Worm (Caenorhabditis elegans) whole organism, L1 larva: ENCODE measurements around the gene C24H12.4.

ENCODE experiments used
- C34B4.2 ChIP-seq: sonication (generic microtip); optimal IDR thresholded peaks from 2 replicates; lab custom pipeline; 2017; ENCODE audit warnings: mild to moderate bottlenecking, missing genetic modification characterization, missing compliant biosample characterization
- F16B12.6 ChIP-seq: fragments of 150-350 bp; optimal IDR thresholded peaks from 2 replicates; lab custom pipeline; 2014; ENCODE audit warnings: missing biosample characterization, missing genetic modification characterization
- aly-2 ChIP-seq: fragments of 150-350 bp; optimal IDR thresholded peaks from 2 replicates; lab custom pipeline; 2014; ENCODE audit warnings: missing biosample characterization, missing genetic modification characterization
- ama-1 ChIP-seq: fragments of 150-350 bp; optimal IDR thresholded peaks from 2 replicates; lab custom pipeline; 2014
- blmp-1 ChIP-seq: fragments of 150-350 bp; optimal IDR thresholded peaks from 2 replicates; lab custom pipeline; 2014; ENCODE audit warnings: missing biosample characterization, missing genetic modification characterization
- ceh-63 ChIP-seq: fragments of 200-800 bp; sonication (Bioruptor generic); optimal IDR thresholded peaks from 2 replicates; lab custom pipeline; 2018; ENCODE audit warnings: mild to moderate bottlenecking, missing genetic modification characterization, missing compliant biosample characterization
- ceh-8 ChIP-seq: fragments of 200-800 bp; sonication (Bioruptor generic); optimal IDR thresholded peaks from 2 replicates; lab custom pipeline; 2018; ENCODE audit warnings: mild to moderate bottlenecking, missing genetic modification characterization, moderate library complexity, missing compliant biosample characterization
- ceh-88 ChIP-seq: fragments of 200-800 bp; sonication (Bioruptor generic); IDR thresholded peaks from 2 replicates; pipeline ENCODE4 v1.3.6; 2022; ENCODE audit warnings: missing genetic modification characterization, missing compliant biosample characterization
- ces-1 ChIP-seq: fragments of 150-350 bp; optimal IDR thresholded peaks from 2 replicates; lab custom pipeline; 2014; ENCODE audit warnings: missing biosample characterization, missing genetic modification reagents, missing genetic modification characterization
- dsc-1 ChIP-seq: sonication (generic microtip); optimal IDR thresholded peaks from 2 replicates; lab custom pipeline; 2016; ENCODE audit warnings: mild to moderate bottlenecking, missing genetic modification characterization, missing compliant biosample characterization
- efl-1 ChIP-seq, 4 experiments: fragments of 150-350 bp; optimal IDR thresholded peaks in 3 of 4; peaks in 1 of 4; 1 replicate in 1 of 4; 2 replicates in 3 of 4; lab custom pipeline; 2014; ENCODE audit warnings: missing biosample characterization in 2 of 4, missing genetic modification characterization in 2 of 4, missing genetic modification reagents in 2 of 4
- efl-3 ChIP-seq: fragments of 200-800 bp; sonication (Bioruptor generic); optimal IDR thresholded peaks from 2 replicates; lab custom pipeline; 2018; ENCODE audit warnings: mild to moderate bottlenecking, missing genetic modification characterization, missing compliant biosample characterization
- elt-3 ChIP-seq, 6 experiments: fragments of 150-350 bp in 1 of 6; sonication (generic microtip); optimal IDR thresholded peaks; 2 replicates each; lab custom pipeline; 2017 to 2018; ENCODE audit warnings: missing biosample characterization in 6 of 6, missing genetic modification characterization in 6 of 6, inconsistent platforms in 1 of 6
- ets-5 ChIP-seq: fragments of 200-800 bp; sonication (Bioruptor generic); IDR thresholded peaks from 2 replicates; pipeline ENCODE4 v1.3.6; 2022; ENCODE audit warnings: missing genetic modification characterization, missing compliant biosample characterization
- fkh-8 ChIP-seq: sonication (generic microtip); optimal IDR thresholded peaks from 2 replicates; lab custom pipeline; 2016; ENCODE audit warnings: mild to moderate bottlenecking, missing genetic modification characterization, missing compliant biosample characterization
- grh-1 ChIP-seq: fragments of 200-800 bp; sonication (Bioruptor generic); IDR thresholded peaks from 2 replicates; pipeline ENCODE4 v1.3.6; 2022; ENCODE audit warnings: missing genetic modification reagents, missing genetic modification characterization, missing compliant biosample characterization
- hpl-2 ChIP-seq: fragments of 150-350 bp; optimal IDR thresholded peaks from 2 replicates; lab custom pipeline; 2014; ENCODE audit warnings: missing biosample characterization, missing genetic modification reagents, missing genetic modification characterization
- irx-1 ChIP-seq: sonication (generic microtip); optimal IDR thresholded peaks from 2 replicates; lab custom pipeline; 2016; ENCODE audit warnings: missing genetic modification characterization, missing compliant biosample characterization
- isw-1 ChIP-seq: fragments of 200-800 bp; sonication (Bioruptor generic); IDR thresholded peaks from 2 replicates; pipeline ENCODE4 v1.3.6; 2022; ENCODE audit warnings: missing genetic modification characterization, missing compliant biosample characterization
- jun-1 ChIP-seq: fragments of 150-350 bp; optimal IDR thresholded peaks from 2 replicates; lab custom pipeline; 2014; ENCODE audit warnings: missing biosample characterization, missing genetic modification reagents, missing genetic modification characterization
- lin-13 ChIP-seq: fragments of 150-350 bp; optimal IDR thresholded peaks from 2 replicates; lab custom pipeline; 2014; ENCODE audit warnings: missing biosample characterization, missing genetic modification reagents, missing genetic modification characterization
- lin-14 ChIP-seq: fragments of 200-800 bp; sonication (Bioruptor generic); optimal IDR thresholded peaks from 2 replicates; lab custom pipeline; 2018; ENCODE audit warnings: mild to moderate bottlenecking, missing genetic modification characterization, moderate library complexity, missing compliant biosample characterization
- lir-3 ChIP-seq: sonication (generic microtip); optimal IDR thresholded peaks from 2 replicates; lab custom pipeline; 2016; ENCODE audit warnings: mild to moderate bottlenecking, missing genetic modification characterization, moderate library complexity, missing compliant biosample characterization; ENCODE audit not compliant: poor library complexity
- mdl-1 ChIP-seq, 2 experiments: fragments of 150-350 bp; optimal IDR thresholded peaks; 2 replicates each; lab custom pipeline; 2014 to 2017; ENCODE audit warnings: missing biosample characterization in 2 of 2, missing genetic modification characterization in 2 of 2, inconsistent platforms in 1 of 2
- mef-2 ChIP-seq: fragments of 150-350 bp; optimal IDR thresholded peaks from 2 replicates; lab custom pipeline; 2014; ENCODE audit warnings: missing biosample characterization, missing genetic modification characterization
- nhr-11 ChIP-seq: fragments of 150-350 bp; optimal IDR thresholded peaks from 2 replicates; lab custom pipeline; 2014; ENCODE audit warnings: missing biosample characterization, missing genetic modification characterization
- nhr-19 ChIP-seq: fragments of 200-800 bp; sonication (Bioruptor generic); conservative IDR thresholded peaks from 2 replicates; pipeline ENCODE4 v1.3.6; 2022; ENCODE audit warnings: missing genetic modification characterization, missing compliant biosample characterization
- nhr-20 ChIP-seq: sonication (generic microtip); optimal IDR thresholded peaks from 2 replicates; lab custom pipeline; 2016; ENCODE audit warnings: mild to moderate bottlenecking, missing genetic modification characterization, missing compliant biosample characterization
- nhr-28 ChIP-seq: fragments of 150-350 bp; optimal IDR thresholded peaks from 2 replicates; lab custom pipeline; 2014; ENCODE audit warnings: missing biosample characterization, missing genetic modification characterization
- nhr-76 ChIP-seq: sonication (generic microtip); optimal IDR thresholded peaks from 2 replicates; lab custom pipeline; 2017; ENCODE audit warnings: missing biosample characterization, missing genetic modification characterization
- nhr-77 ChIP-seq: fragments of 150-350 bp; optimal IDR thresholded peaks from 2 replicates; lab custom pipeline; 2014; ENCODE audit warnings: missing biosample characterization, missing genetic modification characterization
- nhr-84 ChIP-seq: sonication (generic microtip); optimal IDR thresholded peaks from 2 replicates; lab custom pipeline; 2017; ENCODE audit warnings: missing biosample characterization, missing genetic modification characterization
- pax-3 ChIP-seq: fragments of 200-800 bp; sonication (Bioruptor generic); optimal IDR thresholded peaks from 2 replicates; lab custom pipeline; 2018; ENCODE audit warnings: mild to moderate bottlenecking, missing genetic modification characterization, moderate library complexity, missing compliant biosample characterization
- skn-1 ChIP-seq: fragments of 150-350 bp; optimal IDR thresholded peaks from 2 replicates; lab custom pipeline; 2014; ENCODE audit warnings: missing biosample characterization, missing genetic modification characterization
- snpc-4 ChIP-seq: fragments of 150-350 bp; optimal IDR thresholded peaks from 2 replicates; lab custom pipeline; 2014; ENCODE audit warnings: missing biosample characterization, missing genetic modification characterization
- snu-23 ChIP-seq: sonication (generic microtip); optimal IDR thresholded peaks from 2 replicates; lab custom pipeline; 2016; ENCODE audit warnings: missing genetic modification characterization, missing compliant biosample characterization
- sptf-1 ChIP-seq: fragments of 150-350 bp; optimal IDR thresholded peaks from 2 replicates; lab custom pipeline; 2014; ENCODE audit warnings: missing biosample characterization, missing genetic modification characterization
- swsn-7 ChIP-seq: sonication (generic microtip); optimal IDR thresholded peaks from 2 replicates; lab custom pipeline; 2016; ENCODE audit warnings: missing genetic modification characterization, missing compliant biosample characterization
- tlp-1 ChIP-seq: fragments of 150-350 bp; optimal IDR thresholded peaks from 2 replicates; lab custom pipeline; 2014; ENCODE audit warnings: missing biosample characterization, missing genetic modification characterization
- unc-130 ChIP-seq: fragments of 150-350 bp; optimal IDR thresholded peaks from 2 replicates; lab custom pipeline; 2017; ENCODE audit warnings: missing biosample characterization, missing genetic modification characterization, inconsistent platforms
- unc-30 ChIP-seq: sonication (generic microtip); optimal IDR thresholded peaks from 2 replicates; lab custom pipeline; 2017; ENCODE audit warnings: missing biosample characterization, missing genetic modification characterization
- unc-62 ChIP-seq: fragments of 150-350 bp; optimal IDR thresholded peaks from 2 replicates; lab custom pipeline; 2014; ENCODE audit warnings: missing biosample characterization, missing genetic modification reagents, missing genetic modification characterization
- unc-98 ChIP-seq: fragments of 200-800 bp; sonication (Bioruptor generic); IDR thresholded peaks from 2 replicates; pipeline ENCODE4 v1.3.6; 2022; ENCODE audit warnings: missing genetic modification characterization, missing compliant biosample characterization
- vab-15 ChIP-seq: sonication (generic microtip); optimal IDR thresholded peaks from 2 replicates; lab custom pipeline; 2017; ENCODE audit warnings: missing genotype, mild to moderate bottlenecking, missing genetic modification characterization, missing compliant biosample characterization
- zag-1 ChIP-seq: fragments of 150-350 bp; optimal IDR thresholded peaks from 2 replicates; lab custom pipeline; 2014; ENCODE audit warnings: missing biosample characterization, missing genetic modification characterization
- zip-4 ChIP-seq: fragments of 200-800 bp; sonication (Bioruptor generic); optimal IDR thresholded peaks from 2 replicates; lab custom pipeline; 2018; ENCODE audit warnings: mild to moderate bottlenecking, missing genetic modification characterization, moderate library complexity, missing compliant biosample characterization
- ztf-11 ChIP-seq, 2 experiments: sonication (generic microtip); optimal IDR thresholded peaks; 2 replicates each; lab custom pipeline; 2016 to 2017; ENCODE audit warnings: missing genetic modification characterization in 2 of 2, missing biosample characterization in 1 of 2, missing compliant biosample characterization in 1 of 2

The C24H12.4 gene

DNA sequence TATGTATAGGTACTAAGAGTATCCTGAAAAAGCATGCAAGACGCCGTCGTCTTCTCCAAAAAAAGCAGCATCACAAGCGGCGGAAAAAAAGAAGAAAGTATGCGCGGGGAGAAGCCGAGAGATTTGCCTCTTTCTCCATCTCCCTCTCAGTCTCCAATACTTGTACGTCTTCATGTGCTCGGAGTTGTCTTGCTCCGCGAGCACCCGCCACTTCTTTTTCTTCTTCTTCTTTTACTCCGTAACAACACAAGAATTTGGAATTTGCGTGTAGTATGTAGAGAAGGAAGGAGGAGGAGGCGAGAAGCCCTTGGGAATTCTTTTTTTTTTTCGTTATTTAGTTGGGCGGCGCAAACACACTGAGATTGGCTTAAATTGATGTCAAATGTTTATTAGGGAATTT lies 9.8 kb upstream of the C24H12.4 start (continued):
- no peak for TF ChIP-seq sptf-1 (tag; lab: Kevin White, UChicago)
- TF ChIP-seq C34B4.2 = no peak
- TF ChIP-seq nhr-28 (tag; lab: Kevin White, UChicago) = no peak
- TF ChIP-seq ets-5 = no peak
- peak; percentile 26 for TF ChIP-seq swsn-7 (tag; lab: Kevin White, UChicago)
- TF ChIP-seq zag-1 (tag; lab: Kevin White, UChicago) = no peak
- TF ChIP-seq nhr-76 (tag; lab: Kevin White, UChicago) = no peak
- TF ChIP-seq ceh-8 = no peak
- no peak for TF ChIP-seq ces-1 (GFP tag; lab: Kevin White, UChicago)
- no peak for TF ChIP-seq ama-1 (lab: Kevin White, UChicago)
- TF ChIP-seq snpc-4 (tag; lab: Kevin White, UChicago) = no peak
- no peak for TF ChIP-seq tlp-1 (tag; lab: Kevin White, UChicago)
- no peak for TF ChIP-seq F16B12.6
- TF ChIP-seq efl-3 (GFP tag; lab: Kevin White, UChicago) = no peak
- no peak for TF ChIP-seq unc-130 (tag; lab: Kevin White, UChicago)
- no peak for TF ChIP-seq nhr-20 (tag; lab: Kevin White, UChicago)
- no peak for TF ChIP-seq nhr-77 (tag; lab: Kevin White, UChicago)
- TF ChIP-seq snu-23 = peak; percentile 28
- no peak for TF ChIP-seq unc-98
- TF ChIP-seq lin-14 = peak; percentile 77
- TF ChIP-seq nhr-19 (GFP tag; lab: Robert Waterston, UW) = no peak
- TF ChIP-seq unc-30 = no peak
- no peak for TF ChIP-seq dsc-1
- TF ChIP-seq elt-3 (tag; optimal IDR thresholded peaks at IDR 0.05; lab: Kevin White, UChicago) = no peak
- no peak for TF ChIP-seq mdl-1 (tag; optimal IDR thresholded peaks at IDR 0.05; lab: Kevin White, UChicago)
- no peak for TF ChIP-seq grh-1 (GFP tag; lab: Robert Waterston, UW)
- TF ChIP-seq jun-1 (tag; lab: Kevin White, UChicago) = no peak
- TF ChIP-seq zip-4 (GFP tag; lab: Kevin White, UChicago) = no peak
- no peak for TF ChIP-seq irx-1 (tag; lab: Kevin White, UChicago)
- no peak for TF ChIP-seq ceh-63 (GFP tag; lab: Kevin White, UChicago)
- no peak for TF ChIP-seq nhr-11
- no peak for TF ChIP-seq pax-3 (tag; lab: Kevin White, UChicago)
- peak; percentile 53 for TF ChIP-seq fkh-8 (tag; lab: Kevin White, UChicago)
- TF ChIP-seq aly-2 (tag; lab: Kevin White, UChicago) = no peak
- no peak for TF ChIP-seq unc-62 (GFP tag; lab: Kevin White, UChicago)
- TF ChIP-seq blmp-1 (tag; lab: Kevin White, UChicago) = no peak
- TF ChIP-seq lir-3 (tag; lab: Kevin White, UChicago) = no peak
- peak in 1 of 2 experiments; percentile 22 for TF ChIP-seq efl-1 (optimal IDR thresholded peaks at IDR 0.05; lab: Kevin White, UChicago)
- peak in 1 of 2 experiments; percentile 70 for TF ChIP-seq efl-1 (GFP tag; optimal IDR thresholded peaks at IDR 0.05 in 1 of 2; lab: Kevin White, UChicago)
- no peak for TF ChIP-seq hpl-2 (GFP tag; lab: Kevin White, UChicago)
- no peak for TF ChIP-seq ceh-88 (GFP tag; lab: Robert Waterston, UW)
- no peak for TF ChIP-seq nhr-84 (tag; lab: Kevin White, UChicago)
- TF ChIP-seq vab-15 (tag; lab: Kevin White, UChicago) = no peak
- no peak for TF ChIP-seq ztf-11 (tag; optimal IDR thresholded peaks at IDR 0.05; lab: Kevin White, UChicago)
- TF ChIP-seq mef-2 (tag; lab: Kevin White, UChicago) = no peak
- TF ChIP-seq isw-1 (GFP tag; lab: Robert Waterston, UW) = no peak; the same call in 1 of the 2 replicates
- TF ChIP-seq lin-13 (GFP tag; lab: Kevin White, UChicago) = no peak
- TF ChIP-seq skn-1 = no peak
- TF ChIP-seq, all 84 proteins: peak for 13
